Fruit fly (Drosophila melanogaster): ENCODE data around the gene CG14340.

DNA sequence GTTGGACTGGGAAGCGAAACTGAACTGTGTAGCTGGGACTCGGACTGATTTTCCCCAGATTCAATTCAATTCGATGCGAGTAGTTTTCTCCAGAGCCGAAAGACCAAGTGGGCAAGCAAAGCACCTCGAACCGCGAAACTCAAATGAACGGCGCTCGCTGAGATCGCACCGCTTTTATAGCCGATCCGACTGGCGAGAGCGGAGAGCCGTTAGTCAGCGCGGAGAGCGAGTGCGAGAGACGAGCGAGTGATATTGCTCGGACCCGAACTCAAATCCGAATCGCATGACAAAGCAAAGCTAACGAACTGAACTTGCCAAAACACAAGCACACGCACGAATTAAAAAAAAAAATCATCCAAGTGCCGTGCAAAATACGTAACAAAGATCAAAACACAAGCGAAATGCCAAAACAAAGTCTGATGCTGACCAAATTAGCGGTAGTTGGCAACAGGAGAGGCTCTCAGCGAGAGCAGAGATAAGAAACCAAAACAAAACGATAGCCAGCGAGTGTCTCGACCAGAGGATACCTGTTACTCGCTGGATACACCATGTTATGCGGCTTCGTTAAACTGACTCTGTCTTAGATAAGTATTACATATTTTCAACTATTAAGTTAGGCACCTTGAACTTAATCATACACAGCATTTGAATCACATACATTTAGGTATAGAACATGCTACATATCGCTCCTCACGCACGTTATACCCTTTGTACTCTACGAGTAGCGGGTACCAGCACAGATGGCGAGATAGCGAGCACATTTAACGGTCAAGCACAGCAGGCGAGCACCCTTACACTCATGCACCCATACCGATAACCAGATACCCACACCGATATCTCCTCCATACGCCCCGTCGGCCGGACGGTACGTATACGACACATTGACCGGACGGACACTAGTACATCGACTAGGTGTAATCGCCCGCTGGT, 6.4 kb downstream of the CG14340 start:
- TF ChIP-seq CG16779 (tag; optimal IDR thresholded peaks at IDR 0.05) = peak; percentile 35
- peak; percentile 81 for TF ChIP-seq CG31627 (GFP tag; optimal IDR thresholded peaks at IDR 0.05)
- TF ChIP-seq fkh (GFP tag; optimal IDR thresholded peaks at IDR 0.05) = peak; percentile 20
- peak; percentile 82 for TF ChIP-seq Hr39 (GFP tag; optimal IDR thresholded peaks at IDR 0.05)
